Fruit fly (Drosophila melanogaster) whole organism, embryonic: ENCODE data around the gene Cad99C.

Source experiments
- Aef1 ChIP-seq: fragments of 200-800 bp; sonication (Bioruptor generic); IDR thresholded peaks from 3 replicates; pipeline ENCODE4 v1.3.6; 2022; ENCODE audit warnings: missing biosample characterization, missing genetic modification characterization
- Blimp-1 ChIP-seq: fragments of 200-800 bp; sonication (Bioruptor generic); optimal IDR thresholded peaks from 3 replicates; lab custom pipeline; 2018; ENCODE audit warnings: missing biosample characterization, missing genetic modification characterization, mild to moderate bottlenecking, moderate library complexity, missing genetic modification reagents
- BtbVII ChIP-seq: fragments of 200-800 bp; sonication (Bioruptor generic); optimal IDR thresholded peaks from 3 replicates; lab custom pipeline; 2017; ENCODE audit warnings: missing biosample characterization, mild to moderate bottlenecking, missing genetic modification characterization
- CG10274 ChIP-seq: fragments of 200-800 bp; sonication (Bioruptor generic); optimal IDR thresholded peaks from 3 replicates; lab custom pipeline; 2017; ENCODE audit warnings: missing biosample characterization, mild to moderate bottlenecking, missing genetic modification characterization
- CG11696 ChIP-seq: fragments of 200-800 bp; sonication (Bioruptor generic); IDR thresholded peaks from 2 replicates; pipeline ENCODE4 v1.3.6; 2022; ENCODE audit warnings: missing biosample characterization, missing genetic modification characterization
- CG12299 ChIP-seq: fragments of 200-800 bp; sonication (Bioruptor generic); optimal IDR thresholded peaks from 2 replicates; lab custom pipeline; 2018; ENCODE audit warnings: missing biosample characterization, mild to moderate bottlenecking, missing genetic modification characterization
- CG12769 ChIP-seq: fragments of 200-800 bp; sonication (Bioruptor generic); optimal IDR thresholded peaks from 2 replicates; lab custom pipeline; 2019; ENCODE audit warnings: missing biosample characterization, mild to moderate bottlenecking, missing genetic modification characterization, moderate library complexity
- CG14860 ChIP-seq: fragments of 200-800 bp; sonication (Bioruptor generic); IDR thresholded peaks from 3 replicates; pipeline ENCODE4 v1.3.6; 2022; ENCODE audit warnings: missing biosample characterization, missing genetic modification characterization; ENCODE audit not compliant: partially characterized antibody
- CG16779 ChIP-seq: fragments of 200-800 bp; sonication (Bioruptor generic); IDR thresholded peaks from 2 replicates; pipeline ENCODE4 v1.3.6; 2022; ENCODE audit warnings: missing biosample characterization, missing genetic modification characterization
- CG17186 ChIP-seq: fragments of 200-800 bp; sonication (Bioruptor generic); optimal IDR thresholded peaks from 3 replicates; lab custom pipeline; 2017; ENCODE audit warnings: missing biosample characterization, missing genetic modification reagents, missing genetic modification characterization
- CG18619 ChIP-seq: fragments of 200-800 bp; sonication (Bioruptor generic); optimal IDR thresholded peaks from 3 replicates; lab custom pipeline; 2017; ENCODE audit warnings: missing biosample characterization, mild to moderate bottlenecking, missing genetic modification characterization
- CG30431 ChIP-seq: fragments of 200-800 bp; sonication (Bioruptor generic); optimal IDR thresholded peaks from 2 replicates; lab custom pipeline; 2017; ENCODE audit warnings: missing biosample characterization, missing genetic modification characterization
- CG31388 ChIP-seq: fragments of 200-800 bp; sonication (Bioruptor generic); optimal IDR thresholded peaks from 2 replicates; lab custom pipeline; 2016; ENCODE audit warnings: missing biosample characterization, missing genetic modification characterization
- CG32767 ChIP-seq: fragments of 200-800 bp; sonication (Bioruptor generic); IDR thresholded peaks from 2 replicates; pipeline ENCODE4 v1.3.6; 2022; ENCODE audit warnings: missing biosample characterization, missing genetic modification characterization
- CG33213 ChIP-seq: fragments of 200-800 bp; sonication (Bioruptor generic); optimal IDR thresholded peaks from 3 replicates; lab custom pipeline; 2016; ENCODE audit warnings: missing biosample characterization, missing genetic modification characterization
- CG3847 ChIP-seq: fragments of 200-800 bp; sonication (Bioruptor generic); IDR thresholded peaks from 2 replicates; pipeline ENCODE4 v1.3.6; 2022; ENCODE audit warnings: missing biosample characterization, missing genetic modification characterization
- CG6813 ChIP-seq: fragments of 200-800 bp; sonication (Bioruptor generic); optimal IDR thresholded peaks from 2 replicates; lab custom pipeline; 2017; ENCODE audit warnings: missing biosample characterization, missing genetic modification characterization, mild to moderate bottlenecking, moderate library complexity, missing genetic modification reagents
- CG8478 ChIP-seq: fragments of >200 bp; optimal IDR thresholded peaks from 2 replicates; lab custom pipeline; 2018
- CG8944 ChIP-seq: fragments of 200-800 bp; sonication (Bioruptor generic); optimal IDR thresholded peaks from 3 replicates; lab custom pipeline; 2016; ENCODE audit warnings: missing biosample characterization, missing genetic modification characterization
- Camta ChIP-seq: fragments of 200-800 bp; sonication (Bioruptor generic); optimal IDR thresholded peaks from 2 replicates; lab custom pipeline; 2016; ENCODE audit warnings: missing biosample characterization, missing genetic modification characterization
- CoRest ChIP-seq: fragments of 200-800 bp; sonication (Bioruptor generic); optimal IDR thresholded peaks from 3 replicates; lab custom pipeline; 2018; ENCODE audit warnings: missing biosample characterization, mild to moderate bottlenecking, missing genetic modification characterization, moderate library complexity
- Dfd ChIP-seq, 2 experiments: fragments of >200 bp; optimal IDR thresholded peaks; 2 replicates each; lab custom pipeline; 2017; ENCODE audit warnings: missing biosample characterization in 2 of 2, missing genetic modification characterization in 2 of 2
- ERR ChIP-seq: fragments of 200-800 bp; sonication (Bioruptor generic); optimal IDR thresholded peaks from 2 replicates; lab custom pipeline; 2016; ENCODE audit warnings: missing biosample characterization, missing genetic modification characterization
- Ets97D ChIP-seq: fragments of 200-800 bp; sonication (Bioruptor generic); optimal IDR thresholded peaks from 3 replicates; lab custom pipeline; 2016; ENCODE audit warnings: missing biosample characterization, missing genetic modification characterization
- Fer3 ChIP-seq: fragments of 200-800 bp; sonication (Bioruptor generic); optimal IDR thresholded peaks from 2 replicates; lab custom pipeline; 2018; ENCODE audit warnings: missing biosample characterization, mild to moderate bottlenecking, missing genetic modification characterization, moderate library complexity
- Hr39 ChIP-seq: fragments of >200 bp; optimal IDR thresholded peaks from 2 replicates; lab custom pipeline; 2017
- Hsf ChIP-seq: fragments of 200-800 bp; sonication (Bioruptor generic); optimal IDR thresholded peaks from 3 replicates; lab custom pipeline; 2016; ENCODE audit warnings: missing biosample characterization, missing genetic modification characterization
- Lhr ChIP-seq: fragments of 200-800 bp; sonication (Bioruptor generic); optimal IDR thresholded peaks from 3 replicates; lab custom pipeline; 2017; ENCODE audit warnings: mild to moderate bottlenecking, missing biosample characterization, missing genetic modification reagents, missing genetic modification characterization
- Max ChIP-seq: fragments of 200-800 bp; sonication (Bioruptor generic); optimal IDR thresholded peaks from 2 replicates; lab custom pipeline; 2016; ENCODE audit warnings: missing biosample characterization, mild to moderate bottlenecking, missing genetic modification characterization
- Oaz ChIP-seq: fragments of 200-800 bp; sonication (Bioruptor generic); IDR thresholded peaks from 2 replicates; pipeline ENCODE4 v1.3.6; 2022; ENCODE audit warnings: missing biosample characterization, missing genetic modification characterization
- Rx ChIP-seq: fragments of 200-800 bp; sonication (Bioruptor generic); IDR thresholded peaks from 2 replicates; pipeline ENCODE4 v1.3.6; 2022; ENCODE audit warnings: missing biosample characterization, missing genetic modification characterization
- bigmax ChIP-seq: fragments of 200-800 bp; sonication (Bioruptor generic); optimal IDR thresholded peaks from 2 replicates; lab custom pipeline; 2018; ENCODE audit warnings: missing biosample characterization, mild to moderate bottlenecking, missing genetic modification characterization
- btn ChIP-seq: fragments of 200-800 bp; sonication (Bioruptor generic); optimal IDR thresholded peaks from 2 replicates; lab custom pipeline; 2016; ENCODE audit warnings: missing biosample characterization, missing genetic modification characterization
- cad ChIP-seq: fragments of >200 bp; optimal IDR thresholded peaks from 2 replicates; lab custom pipeline; 2017; ENCODE audit warnings: missing biosample characterization, missing genetic modification characterization
- cas ChIP-seq: fragments of 200-800 bp; sonication (Bioruptor generic); IDR thresholded peaks from 2 replicates; pipeline ENCODE4 v1.3.6; 2022; ENCODE audit warnings: missing biosample characterization, missing genetic modification characterization
- cg ChIP-seq: fragments of 200-800 bp; sonication (Bioruptor generic); optimal IDR thresholded peaks from 3 replicates; lab custom pipeline; 2019; ENCODE audit warnings: missing biosample characterization, mild to moderate bottlenecking, missing genetic modification characterization, moderate library complexity
- ci ChIP-seq: fragments of 200-800 bp; sonication (Bioruptor generic); IDR thresholded peaks from 3 replicates; pipeline ENCODE4 v1.3.6; 2022; ENCODE audit warnings: missing biosample characterization, missing genetic modification characterization
- corto ChIP-seq: fragments of 200-800 bp; sonication (Bioruptor generic); optimal IDR thresholded peaks from 2 replicates; lab custom pipeline; 2016; ENCODE audit warnings: missing biosample characterization, mild to moderate bottlenecking, missing genetic modification characterization, moderate library complexity
- crol ChIP-seq: fragments of 200-800 bp; sonication (Bioruptor generic); IDR thresholded peaks from 2 replicates; pipeline ENCODE4 v1.3.6; 2022; ENCODE audit warnings: missing biosample characterization, missing genetic modification characterization
- ftz-f1 ChIP-seq: fragments of 200-800 bp; sonication (Bioruptor generic); optimal IDR thresholded peaks from 2 replicates; lab custom pipeline; 2016; ENCODE audit warnings: missing biosample characterization, missing genetic modification characterization
- insv ChIP-seq, 2 experiments: fragments of 200-800 bp; sonication (Bioruptor generic); optimal IDR thresholded peaks; 3 replicates each; lab custom pipeline; 2016 to 2018; ENCODE audit warnings: missing biosample characterization in 2 of 2, missing genetic modification characterization in 2 of 2
- onecut ChIP-seq: fragments of 200-800 bp; sonication (Bioruptor generic); IDR thresholded peaks from 2 replicates; pipeline ENCODE4 v1.3.6; 2022; ENCODE audit warnings: missing biosample characterization, missing genetic modification characterization
- pan ChIP-seq, 4 experiments: fragments of >200 bp in 3 of 4; fragments of 200-800 bp in 1 of 4; sonication (Bioruptor generic) in 1 of 4; optimal IDR thresholded peaks in 3 of 4; IDR thresholded peaks in 1 of 4; 2 replicates each; pipeline versions ENCODE4 v1.3.6 to Lab custom; 2017 to 2022; ENCODE audit warnings: missing biosample characterization in 2 of 4, missing genetic modification characterization in 2 of 4, mixed read lengths in 1 of 4
- pho ChIP-seq: fragments of 200-800 bp; sonication (Bioruptor generic); optimal IDR thresholded peaks from 2 replicates; lab custom pipeline; 2016; ENCODE audit warnings: missing biosample characterization, missing genetic modification characterization
- prd ChIP-seq, 3 experiments: fragments of >200 bp in 2 of 3; fragments of 200-800 bp in 1 of 3; sonication (Bioruptor generic) in 1 of 3; optimal IDR thresholded peaks in 2 of 3; IDR thresholded peaks in 1 of 3; 2 replicates in 2 of 3; 3 replicates in 1 of 3; pipeline versions ENCODE4 v1.3.6 to Lab custom; 2017 to 2022; ENCODE audit warnings: missing biosample characterization in 1 of 3, missing genetic modification characterization in 1 of 3
- rib ChIP-seq: fragments of 200-800 bp; sonication (Bioruptor generic); IDR thresholded peaks from 2 replicates; pipeline ENCODE4 v1.3.6; 2022; ENCODE audit warnings: missing biosample characterization, missing genetic modification characterization
- sc ChIP-seq, 3 experiments: fragments of >200 bp in 2 of 3; fragments of 200-800 bp in 1 of 3; sonication (Bioruptor generic) in 1 of 3; optimal IDR thresholded peaks; 2 replicates in 2 of 3; 3 replicates in 1 of 3; lab custom pipeline; 2017; ENCODE audit warnings: mild to moderate bottlenecking in 1 of 3, missing biosample characterization in 1 of 3, missing genetic modification characterization in 1 of 3, missing genetic modification reagents in 1 of 3
- sr ChIP-seq: fragments of 200-800 bp; sonication (Bioruptor generic); IDR thresholded peaks from 3 replicates; pipeline ENCODE4 v1.3.6; 2022; ENCODE audit warnings: missing biosample characterization, missing genetic modification characterization
- tio ChIP-seq: fragments of 200-800 bp; sonication (Bioruptor generic); optimal IDR thresholded peaks from 2 replicates; lab custom pipeline; 2017; ENCODE audit warnings: missing biosample characterization, missing genetic modification characterization, inconsistent platforms
- unpg ChIP-seq: fragments of 200-800 bp; sonication (Bioruptor generic); optimal IDR thresholded peaks from 3 replicates; lab custom pipeline; 2018; ENCODE audit warnings: missing biosample characterization, mild to moderate bottlenecking, missing genetic modification characterization, moderate library complexity

Cad99C gene

dm6 chr3R:29894393-29894792 is 52.9 kb downstream of the Cad99C start (continued):
- TF ChIP-seq Oaz (GFP tag; lab: Robert Waterston, UW) (0 out of 2 replicates have a peak, but pooled peaks have one; percentile 22), CG14860 (GFP tag; lab: Robert Waterston, UW) (no peak), CG8944 (GFP tag; lab: Kevin White, UChicago) (peak; percentile 35), crol (GFP tag; lab: Robert Waterston, UW) (no peak), bigmax (GFP tag; lab: Kevin White, UChicago) (no peak), Fer3 (tag; lab: Kevin White, UChicago) (peak; percentile 58), CG18619 (GFP tag; lab: Kevin White, UChicago) (peak; percentile 55), ftz-f1 (no peak), unpg (peak; percentile 69), CG6813 (GFP tag; lab: Kevin White, UChicago) (peak; percentile 11), pan (optimal IDR thresholded peaks at IDR 0.05; lab: Kevin White, UChicago) (no peak), pan (GFP tag; optimal IDR thresholded peaks at IDR 0.05 in 1 of 2, IDR thresholded peaks at IDR 0.05 in 1 of 2) (peak in 1 of 2 experiments; percentile 57), Aef1 (GFP tag; lab: Robert Waterston, UW) (peak; percentile 61), sr (peak; percentile 3; the same call in 1 of the 3 replicates), pho (peak; percentile 36), CG8478 (lab: Kevin White, UChicago) (no peak), CG16779 (no peak), CG30431 (GFP tag; lab: Kevin White, UChicago) (peak; percentile 3), CG12769 (tag; lab: Kevin White, UChicago) (no peak), rib (no peak), Rx (GFP tag; lab: Robert Waterston, UW) (no peak), Dfd (GFP tag; optimal IDR thresholded peaks at IDR 0.05; lab: Kevin White, UChicago) (no peak), Ets97D (GFP tag; lab: Kevin White, UChicago) (no peak), CG31388 (GFP tag; lab: Kevin White, UChicago) (peak; percentile 18), prd (optimal IDR thresholded peaks at IDR 0.05; lab: Kevin White, UChicago) (no peak), prd (GFP tag; IDR thresholded peaks at IDR 0.05; lab: Robert Waterston, UW) (peak; percentile 48; the same call in 2 of the 3 replicates), cad (GFP tag; lab: Kevin White, UChicago) (no peak), CG33213 (GFP tag; lab: Kevin White, UChicago) (peak; percentile 11), sc (optimal IDR thresholded peaks at IDR 0.05; lab: Kevin White, UChicago) (no peak), sc (GFP tag; optimal IDR thresholded peaks at IDR 0.05; lab: Kevin White, UChicago) (no peak), Camta (GFP tag; lab: Kevin White, UChicago) (peak; percentile 27), ci (GFP tag; lab: Robert Waterston, UW) (0 out of 3 replicates have a peak, but pooled peaks have one; percentile 39), CG11696 (GFP tag; lab: Robert Waterston, UW) (0 out of 2 replicates have a peak, but pooled peaks have one; percentile 27), corto (no peak), Hr39 (lab: Kevin White, UChicago) (no peak), CG3847 (GFP tag; lab: Robert Waterston, UW) (peak; percentile 67), CG10274 (peak; percentile 40), insv (GFP tag; optimal IDR thresholded peaks at IDR 0.05; lab: Kevin White, UChicago) (no peak), CG32767 (GFP tag; lab: Robert Waterston, UW) (peak; percentile 54; the same call in 1 of the 2 replicates), Max (GFP tag; lab: Kevin White, UChicago) (peak; percentile 2), BtbVII (GFP tag; lab: Kevin White, UChicago) (peak; percentile 58), Hsf (GFP tag; lab: Kevin White, UChicago) (peak; percentile 40), tio (GFP tag; lab: Kevin White, UChicago) (peak; percentile 24), Lhr (no peak), btn (GFP tag; lab: Kevin White, UChicago) (no peak), CoRest (tag; lab: Kevin White, UChicago) (peak; percentile 76), CG17186 (no peak), onecut (peak; percentile 20; the same call in 1 of the 2 replicates), ERR (no peak), CG12299 (tag; lab: Kevin White, UChicago) (peak; percentile 6), cas (GFP tag; lab: Robert Waterston, UW) (no peak), Blimp-1 (GFP tag; lab: Kevin White, UChicago) (peak; percentile 36), cg (no peak)
